Worm (Caenorhabditis elegans) whole organism, L4 larva: ENCODE data around the gene F32D1.11.

Source experiments
- Y48G9A.11 ChIP-seq: fragments of 200-800 bp; sonication (Bioruptor generic); IDR thresholded peaks from 2 replicates; pipeline ENCODE4 v1.3.6; 2022; ENCODE audit warnings: missing genetic modification reagents, missing genetic modification characterization, missing compliant biosample characterization
- ZK546.5 ChIP-seq, 2 experiments: sonication (generic microtip); optimal IDR thresholded peaks; 2 replicates each; lab custom pipeline; 2017; ENCODE audit warnings: missing biosample characterization in 2 of 2, missing genetic modification characterization in 2 of 2
- aly-2 ChIP-seq: sonication (generic microtip); optimal IDR thresholded peaks from 2 replicates; lab custom pipeline; 2018; ENCODE audit warnings: missing biosample characterization, missing genetic modification characterization
- attf-4 ChIP-seq: sonication (generic microtip); optimal IDR thresholded peaks from 3 replicates; lab custom pipeline; 2017; ENCODE audit warnings: missing biosample characterization, missing genetic modification characterization
- ceh-82 ChIP-seq: sonication (generic microtip); optimal IDR thresholded peaks from 2 replicates; lab custom pipeline; 2017; ENCODE audit warnings: missing biosample characterization, missing genetic modification characterization
- cey-2 ChIP-seq: sonication (generic microtip); optimal IDR thresholded peaks from 3 replicates; lab custom pipeline; 2017; ENCODE audit warnings: missing genetic modification characterization, mild to moderate bottlenecking, missing compliant biosample characterization, antibody characterized with exemption, borderline replicate concordance; ENCODE audit not compliant: insufficient read depth
- ctbp-1 ChIP-seq: fragments of 200-800 bp; sonication (Bioruptor generic); IDR thresholded peaks from 2 replicates; pipeline ENCODE4 v1.3.6; 2022; ENCODE audit warnings: missing genetic modification reagents, missing genetic modification characterization, missing compliant biosample characterization
- daf-19 ChIP-seq: fragments of 200-800 bp; sonication (Bioruptor generic); conservative IDR thresholded peaks from 2 replicates; pipeline ENCODE4 v1.3.6; 2022; ENCODE audit warnings: missing genetic modification characterization, missing compliant biosample characterization
- daf-8 ChIP-seq: fragments of 200-800 bp; sonication (Bioruptor generic); IDR thresholded peaks from 2 replicates; pipeline ENCODE4 v1.3.6; 2022; ENCODE audit warnings: missing genetic modification characterization, missing compliant biosample characterization
- dmd-6 ChIP-seq: fragments of 200-800 bp; sonication (Bioruptor generic); IDR thresholded peaks from 2 replicates; pipeline ENCODE4 v1.3.6; 2022; ENCODE audit warnings: missing genetic modification reagents, missing genetic modification characterization, missing compliant biosample characterization
- dmd-9 ChIP-seq: fragments of 200-800 bp; sonication (Bioruptor generic); IDR thresholded peaks from 2 replicates; pipeline ENCODE4 v1.3.6; 2022; ENCODE audit warnings: missing genetic modification reagents, missing genetic modification characterization, missing compliant biosample characterization
- egl-27 ChIP-seq: sonication (generic microtip); optimal IDR thresholded peaks from 3 replicates; lab custom pipeline; 2017; ENCODE audit warnings: missing biosample characterization, missing genetic modification reagents, missing genetic modification characterization
- egl-43 ChIP-seq: fragments of 200-800 bp; sonication (Bioruptor generic); IDR thresholded peaks from 2 replicates; pipeline ENCODE4 v1.3.6; 2022; ENCODE audit warnings: missing genetic modification reagents, missing genetic modification characterization, missing compliant biosample characterization
- hif-1 ChIP-seq, 2 experiments: sonication (generic microtip); optimal IDR thresholded peaks; 2 replicates each; lab custom pipeline; 2016 to 2017; ENCODE audit warnings: missing compliant biosample characterization in 2 of 2, missing genetic modification characterization in 2 of 2, missing genetic modification reagents in 2 of 2, missing genotype in 2 of 2, mild to moderate bottlenecking in 1 of 2
- jun-1 ChIP-seq: fragments of 150-350 bp; optimal IDR thresholded peaks from 2 replicates; lab custom pipeline; 2014; ENCODE audit warnings: missing biosample characterization, missing genetic modification reagents, missing genetic modification characterization
- lim-7 ChIP-seq: fragments of 200-800 bp; sonication (Bioruptor generic); IDR thresholded peaks from 2 replicates; pipeline ENCODE4 v1.3.6; 2022; ENCODE audit warnings: missing genetic modification characterization, missing compliant biosample characterization
- lin-15B ChIP-seq: fragments of 150-350 bp; sonication (generic microtip); optimal IDR thresholded peaks from 3 replicates; lab custom pipeline; 2014; ENCODE audit warnings: missing biosample characterization, missing genetic modification characterization
- lir-3 ChIP-seq: sonication (generic microtip); optimal IDR thresholded peaks from 2 replicates; lab custom pipeline; 2016; ENCODE audit warnings: mild to moderate bottlenecking, missing genetic modification characterization, missing compliant biosample characterization
- lsy-2 ChIP-seq, 2 experiments: fragments of 150-350 bp in 1 of 2; sonication (generic microtip) in 1 of 2; optimal IDR thresholded peaks; 2 replicates each; lab custom pipeline; 2014 to 2017; ENCODE audit warnings: missing biosample characterization in 2 of 2, missing genetic modification characterization in 2 of 2
- mdl-1 ChIP-seq, 2 experiments: fragments of 150-350 bp in 1 of 2; sonication (generic microtip) in 1 of 2; optimal IDR thresholded peaks; 2 replicates each; lab custom pipeline; 2014 to 2017; ENCODE audit warnings: missing biosample characterization in 2 of 2, missing genetic modification characterization in 2 of 2
- mxl-2 ChIP-seq: fragments of 200-800 bp; sonication (Bioruptor generic); conservative IDR thresholded peaks from 2 replicates; pipeline ENCODE4 v1.3.6; 2022; ENCODE audit warnings: missing genetic modification reagents, missing genetic modification characterization, missing compliant biosample characterization
- nhr-10 ChIP-seq: fragments of 150-350 bp; optimal IDR thresholded peaks from 2 replicates; lab custom pipeline; 2014; ENCODE audit warnings: missing biosample characterization, missing genetic modification characterization
- nhr-102 ChIP-seq: sonication (generic microtip); optimal IDR thresholded peaks from 2 replicates; lab custom pipeline; 2016; ENCODE audit warnings: mild to moderate bottlenecking, missing genetic modification characterization, moderate library complexity, missing compliant biosample characterization
- nhr-111 ChIP-seq: fragments of 200-800 bp; sonication (Bioruptor generic); optimal IDR thresholded peaks from 2 replicates; lab custom pipeline; 2018; ENCODE audit warnings: mild to moderate bottlenecking, missing genetic modification characterization, missing compliant biosample characterization
- nhr-237 ChIP-seq: sonication (generic microtip); optimal IDR thresholded peaks from 2 replicates; lab custom pipeline; 2017; ENCODE audit warnings: missing biosample characterization, missing genetic modification characterization
- nhr-28 ChIP-seq: fragments of 150-350 bp; optimal IDR thresholded peaks from 2 replicates; lab custom pipeline; 2014; ENCODE audit warnings: missing biosample characterization, missing genetic modification characterization
- nhr-6 ChIP-seq: fragments of 150-350 bp; optimal IDR thresholded peaks from 2 replicates; lab custom pipeline; 2014; ENCODE audit warnings: missing biosample characterization, missing genetic modification characterization
- pqm-1 ChIP-seq: sonication (generic microtip); optimal IDR thresholded peaks from 2 replicates; lab custom pipeline; 2017; ENCODE audit warnings: missing biosample characterization, missing genetic modification characterization
- saeg-2 ChIP-seq: fragments of 200-800 bp; sonication (Bioruptor generic); IDR thresholded peaks from 2 replicates; pipeline ENCODE4 v1.3.6; 2022; ENCODE audit warnings: missing genetic modification reagents, missing genetic modification characterization, missing compliant biosample characterization
- set-16 ChIP-seq: fragments of 200-800 bp; sonication (Bioruptor generic); IDR thresholded peaks from 2 replicates; pipeline ENCODE4 v1.3.6; 2022; ENCODE audit warnings: missing genetic modification reagents, missing genetic modification characterization, missing compliant biosample characterization
- unc-62 ChIP-seq, 3 experiments: fragments of 150-350 bp in 1 of 3; sonication (generic microtip); optimal IDR thresholded peaks in 2 of 3; peaks in 1 of 3; 1 replicate in 1 of 3; 2 replicates in 2 of 3; lab custom pipeline; 2014 to 2017; ENCODE audit warnings: missing biosample characterization in 3 of 3, missing genetic modification characterization in 3 of 3, missing genetic modification reagents in 3 of 3, missing genotype in 1 of 3
- zfp-2 ChIP-seq: sonication (generic microtip); optimal IDR thresholded peaks from 2 replicates; lab custom pipeline; 2016; ENCODE audit warnings: mild to moderate bottlenecking, missing genetic modification characterization, missing compliant biosample characterization
- ztf-11 ChIP-seq: fragments of 150-350 bp; optimal IDR thresholded peaks from 2 replicates; lab custom pipeline; 2014; ENCODE audit warnings: missing biosample characterization, missing genetic modification characterization
- ztf-7 ChIP-seq: fragments of 150-350 bp; optimal IDR thresholded peaks from 2 replicates; lab custom pipeline; 2014; ENCODE audit warnings: missing biosample characterization, missing genetic modification characterization

Gene F32D1.11

ce11 chrV:4371309-4371933 lies 5.1 kb upstream of the F32D1.11 start, which contains the start of the genes gmpr-1 and fipp-1 (continued):
- TF ChIP-seq ctbp-1 (GFP tag; lab: Robert Waterston, UW) (no peak), pqm-1 (peak; percentile 67), nhr-237 (tag; lab: Kevin White, UChicago) (no peak), mdl-1 (tag; optimal IDR thresholded peaks at IDR 0.05; lab: Kevin White, UChicago) (peak in 1 of 2 experiments; percentile 8), saeg-2 (GFP tag; lab: Robert Waterston, UW) (no peak), hif-1 (tag; optimal IDR thresholded peaks at IDR 0.05; lab: Kevin White, UChicago) (peak in 1 of 2 experiments; percentile 21)

DNA sequence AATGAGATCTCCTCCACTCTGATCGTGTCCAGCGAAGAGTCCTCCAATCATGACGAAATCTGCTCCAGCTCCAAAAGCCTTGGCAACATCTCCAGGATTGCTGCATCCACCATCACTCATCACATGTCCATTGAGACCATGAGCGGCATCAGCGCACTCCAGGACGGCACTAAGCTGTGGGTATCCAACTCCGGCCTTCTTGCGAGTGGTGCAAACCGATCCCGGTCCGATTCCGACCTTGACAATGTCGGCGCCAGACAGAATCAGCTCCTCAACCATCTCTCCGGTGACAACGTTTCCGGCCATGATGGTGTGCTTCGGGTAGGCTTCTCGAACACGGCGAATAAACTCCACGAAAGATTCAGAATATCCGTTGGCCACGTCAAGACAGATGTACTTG lies 4.2 kb upstream of the F32D1.11 start:
- TF ChIP-seq nhr-6 (no peak), aly-2 (tag; lab: Kevin White, UChicago) (no peak), set-16 (GFP tag; lab: Robert Waterston, UW) (peak; percentile 55; the same call in 1 of the 2 replicates), attf-4 (tag; lab: Kevin White, UChicago) (no peak), ztf-11 (tag; lab: Kevin White, UChicago) (no peak), ztf-7 (tag; lab: Kevin White, UChicago) (no peak)

DNA sequence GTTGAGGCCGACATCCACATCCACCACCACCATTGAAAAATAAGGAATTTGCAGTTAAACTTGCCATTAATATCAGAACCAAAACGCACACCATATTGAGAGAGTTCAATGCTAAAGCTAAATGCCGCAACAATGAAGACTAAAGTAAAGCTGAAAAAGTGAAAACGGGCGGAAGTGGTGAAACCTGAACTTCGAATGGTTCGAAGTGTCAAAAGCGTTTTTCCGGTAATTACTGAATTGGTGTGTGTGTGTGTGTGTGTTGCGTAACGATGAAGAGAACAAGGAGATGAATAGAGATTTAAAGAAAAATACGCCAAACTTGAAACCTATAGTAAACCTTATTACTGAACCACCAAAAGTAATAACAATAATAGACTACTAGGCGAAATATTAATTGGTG lies 1.8 kb downstream of the F32D1.11 start, which contains the start of gene grl-13:
Gene grl-13 (minus strand): TSS at position 101 of the 400 bp plus-strand sequence.
- TF ChIP-seq lin-15B (tag; lab: Kevin White, UChicago) (no peak), nhr-111 (no peak), unc-62 (GFP tag; optimal IDR thresholded peaks at IDR 0.05 in 1 of 2; lab: Kevin White, UChicago) (peak in 1 of 2 experiments; percentile 30), unc-62 (tag; optimal IDR thresholded peaks at IDR 0.05; lab: Kevin White, UChicago) (no peak), daf-8 (GFP tag; lab: Robert Waterston, UW) (no peak), set-16 (GFP tag; lab: Robert Waterston, UW) (no peak), pqm-1 (no peak), lir-3 (tag; lab: Kevin White, UChicago) (no peak)

- TF ChIP-seq unc-62 (GFP tag; optimal IDR thresholded peaks at IDR 0.05 in 1 of 2; lab: Kevin White, UChicago) (peak in 1 of 2 experiments; percentile 83), unc-62 (tag; optimal IDR thresholded peaks at IDR 0.05; lab: Kevin White, UChicago) (no peak), mdl-1 (tag; optimal IDR thresholded peaks at IDR 0.05; lab: Kevin White, UChicago) (peak in 1 of 2 experiments; percentile 14), nhr-10 (tag; lab: Kevin White, UChicago) (no peak), egl-27 (tag; lab: Kevin White, UChicago) (no peak), nhr-102 (no peak), nhr-28 (tag; lab: Kevin White, UChicago) (peak; percentile 1)
- TF ChIP-seq, all 104 proteins: peak for 3
Observed at ce11 chrV:4361505-4361904, 4.8 kb downstream of the F32D1.11 start, which contains the start of gene F32D1.3. F32D1.3 (minus strand) TSS chrV:4361569.

DNA sequence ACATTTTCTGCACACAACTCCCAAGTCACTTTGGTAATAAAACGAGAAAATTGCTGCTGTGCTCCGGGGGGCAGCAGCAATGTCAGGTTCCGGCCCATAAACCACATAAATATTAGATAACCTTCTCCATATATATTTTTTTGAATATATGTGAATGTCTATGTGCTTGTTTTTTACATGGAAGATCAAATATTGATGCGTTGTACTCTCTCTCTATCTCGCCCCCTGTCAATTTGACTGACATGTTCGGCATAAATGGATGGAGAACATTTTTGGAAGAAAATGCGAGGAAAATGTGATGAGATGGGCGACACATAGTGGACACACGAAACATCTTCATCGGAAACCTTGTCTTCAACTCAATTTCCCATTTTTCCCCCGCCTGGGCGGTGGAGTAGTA lies 6.3 kb downstream of the F32D1.11 start:
- no peak for TF ChIP-seq dmd-9 (GFP tag; lab: Robert Waterston, UW)
- TF ChIP-seq unc-62 (GFP tag; optimal IDR thresholded peaks at IDR 0.05 in 1 of 2; lab: Kevin White, UChicago): peak in 1 of 2 experiments; percentile 88
- no peak for TF ChIP-seq unc-62 (tag; optimal IDR thresholded peaks at IDR 0.05; lab: Kevin White, UChicago)
- TF ChIP-seq zfp-2 (tag; lab: Kevin White, UChicago): no peak
- TF ChIP-seq lim-7 (GFP tag; lab: Robert Waterston, UW): no peak
- no peak for TF ChIP-seq cey-2 (tag; lab: Kevin White, UChicago)
- peak; percentile 20; the same call in 1 of the 2 replicates for TF ChIP-seq dmd-6
- no peak for TF ChIP-seq jun-1
- no peak for TF ChIP-seq egl-43 (GFP tag; lab: Robert Waterston, UW)
- TF ChIP-seq daf-19 (GFP tag; lab: Robert Waterston, UW): no peak
- TF ChIP-seq Y48G9A.11 (GFP tag; lab: Robert Waterston, UW): no peak
- no peak for TF ChIP-seq lsy-2 (tag; optimal IDR thresholded peaks at IDR 0.05; lab: Kevin White, UChicago)
- TF ChIP-seq ZK546.5 (tag; optimal IDR thresholded peaks at IDR 0.05; lab: Kevin White, UChicago): no peak
- TF ChIP-seq ceh-82 (tag; lab: Kevin White, UChicago): no peak
- TF ChIP-seq mxl-2 (GFP tag; lab: Robert Waterston, UW): no peak
